Worm (Caenorhabditis elegans): Measurements from ENCODE around the gene fbxb-106.

ce11 chrII:2736938-2737337 is 25.3 kb upstream of the fbxb-106 start:
- TF ChIP-seq lin-11 (tag; optimal IDR thresholded peaks at IDR 0.05) (no peak), ama-1 (optimal IDR thresholded peaks at IDR 0.05) (no peak), mab-5 (tag; optimal IDR thresholded peaks at IDR 0.05) (no peak)
